Worm (Caenorhabditis elegans) whole organism, L4/young adult: ENCODE results near the gene B0310.6.

ENCODE experiments used
- W03F9.2 ChIP-seq: fragments of 150-350 bp; optimal IDR thresholded peaks from 2 replicates; lab custom pipeline; 2014; ENCODE audit warnings: missing biosample characterization, missing genetic modification characterization
- dao-5 ChIP-seq: sonication (generic microtip); optimal IDR thresholded peaks from 2 replicates; lab custom pipeline; 2016; ENCODE audit warnings: missing genotype, missing genetic modification characterization, moderate library complexity, missing compliant biosample characterization
- him-1 ChIP-seq: sonication (generic microtip); optimal IDR thresholded peaks from 2 replicates; lab custom pipeline; 2016; ENCODE audit warnings: missing genotype, missing genetic modification reagents, missing genetic modification characterization, missing compliant biosample characterization

ce11 chrX:489635-490105 is 41.1 kb downstream of the B0310.6 start, which contains the start of gene egl-17:
- TF ChIP-seq dao-5 (tag; lab: Kevin White, UChicago) = peak; percentile 87
- peak; percentile 85 for TF ChIP-seq him-1 (tag; lab: Kevin White, UChicago)
- TF ChIP-seq W03F9.2 (tag; lab: Kevin White, UChicago) = peak; percentile 7
